Fruit fly (Drosophila melanogaster): Measurements from ENCODE around the gene CoRest.
A peak's percentile ranks its signal among the peaks of the same experiment; 100 is the strongest.

dm6 chrX:19479869-19480326 is 41.8 kb upstream of the CoRest start, which contains the start of the genes Naa15-16 and mRpS14:
- TF ChIP-seq CG34406 (GFP tag; optimal IDR thresholded peaks at IDR 0.05): no peak
- TF ChIP-seq CG16779 (tag; optimal IDR thresholded peaks at IDR 0.05): no peak
- TF ChIP-seq CG31627 (GFP tag; optimal IDR thresholded peaks at IDR 0.05): no peak
- no peak for TF ChIP-seq OdsH (GFP tag; optimal IDR thresholded peaks at IDR 0.05)
- TF ChIP-seq Blimp-1 (GFP tag; optimal IDR thresholded peaks at IDR 0.05): no peak
- TF ChIP-seq CG11294 (GFP tag; IDR thresholded peaks at IDR 0.05): no peak
- TF ChIP-seq CG15336 (GFP tag; IDR thresholded peaks at IDR 0.05): no peak
- no peak for TF ChIP-seq dac (GFP tag; optimal IDR thresholded peaks at IDR 0.05)
- peak; percentile 74 for TF ChIP-seq dsx (GFP tag; optimal IDR thresholded peaks at IDR 0.05; ENCODE audit: poor library complexity, severe bottlenecking)
- no peak for TF ChIP-seq CG9139 (GFP tag; optimal IDR thresholded peaks at IDR 0.05)
- no peak for TF ChIP-seq Hr38 (GFP tag; optimal IDR thresholded peaks at IDR 0.05)
- no peak for TF ChIP-seq Hr39 (GFP tag; optimal IDR thresholded peaks at IDR 0.05)
- no peak for TF ChIP-seq CG11762 (GFP tag; optimal IDR thresholded peaks at IDR 0.05; ENCODE audit: insufficient read depth)
- TF ChIP-seq achi (GFP tag; optimal IDR thresholded peaks at IDR 0.05): no peak

Data from whole organism, prepupa.